Fruit fly (Drosophila melanogaster) whole organism, embryonic: ENCODE measurements around the gene lok.

Experiments
- Adf1 ChIP-seq: fragments of 200-800 bp; sonication (Bioruptor generic); IDR thresholded peaks from 2 replicates; pipeline ENCODE4 v1.3.6; 2022; ENCODE audit warnings: missing biosample characterization, missing genetic modification characterization
- Bdp1 ChIP-seq: fragments of 200-800 bp; sonication (Bioruptor generic); optimal IDR thresholded peaks from 3 replicates; lab custom pipeline; 2016; ENCODE audit warnings: missing biosample characterization, missing genetic modification characterization
- CG10366 ChIP-seq: fragments of 200-800 bp; sonication (Bioruptor generic); IDR thresholded peaks from 2 replicates; pipeline ENCODE4 v1.3.6; 2022; ENCODE audit warnings: missing biosample characterization, missing genetic modification characterization
- CG12744 ChIP-seq: fragments of 200-800 bp; sonication (Bioruptor generic); optimal IDR thresholded peaks from 2 replicates; lab custom pipeline; 2016; ENCODE audit warnings: missing biosample characterization, missing genetic modification characterization
- CG13287 ChIP-seq: fragments of 200-800 bp; sonication (Bioruptor generic); IDR thresholded peaks from 2 replicates; pipeline ENCODE4 v1.3.6; 2022; ENCODE audit warnings: missing biosample characterization, missing genetic modification characterization; ENCODE audit not compliant: partially characterized antibody
- CG13424 ChIP-seq: fragments of 200-800 bp; sonication (Bioruptor generic); optimal IDR thresholded peaks from 2 replicates; lab custom pipeline; 2019; ENCODE audit warnings: missing biosample characterization, mild to moderate bottlenecking, missing genetic modification characterization, moderate library complexity
- CG13624 ChIP-seq: fragments of 200-800 bp; sonication (Bioruptor generic); optimal IDR thresholded peaks from 2 replicates; lab custom pipeline; 2016; ENCODE audit warnings: missing biosample characterization, missing genetic modification characterization
- CG15011 ChIP-seq: fragments of 200-800 bp; sonication (Bioruptor generic); optimal IDR thresholded peaks from 3 replicates; lab custom pipeline; 2018; ENCODE audit warnings: missing biosample characterization, mild to moderate bottlenecking, missing genetic modification characterization
- CG15479 ChIP-seq: fragments of 200-800 bp; sonication (Bioruptor generic); optimal IDR thresholded peaks from 3 replicates; lab custom pipeline; 2019; ENCODE audit warnings: missing biosample characterization, mild to moderate bottlenecking, missing genetic modification characterization, moderate library complexity
- CG1603 ChIP-seq: fragments of 200-800 bp; sonication (Bioruptor generic); optimal IDR thresholded peaks from 2 replicates; lab custom pipeline; 2019; ENCODE audit warnings: missing biosample characterization, mild to moderate bottlenecking, missing genetic modification characterization, moderate library complexity
- CG17186 ChIP-seq: fragments of 200-800 bp; sonication (Bioruptor generic); optimal IDR thresholded peaks from 3 replicates; lab custom pipeline; 2017; ENCODE audit warnings: missing biosample characterization, missing genetic modification reagents, missing genetic modification characterization
- CG2120 ChIP-seq: fragments of 200-800 bp; sonication (Bioruptor generic); optimal IDR thresholded peaks from 3 replicates; lab custom pipeline; 2016; ENCODE audit warnings: missing biosample characterization, missing genetic modification characterization
- CG30403 ChIP-seq: fragments of 200-800 bp; sonication (Bioruptor generic); optimal IDR thresholded peaks from 3 replicates; lab custom pipeline; 2016; ENCODE audit warnings: missing biosample characterization, missing genetic modification characterization
- CG3281 ChIP-seq: fragments of 200-800 bp; sonication (Bioruptor generic); optimal IDR thresholded peaks from 3 replicates; lab custom pipeline; 2017; ENCODE audit warnings: missing biosample characterization, mild to moderate bottlenecking, missing genetic modification characterization
- CG34376 ChIP-seq: fragments of 200-800 bp; sonication (Bioruptor generic); optimal IDR thresholded peaks from 2 replicates; lab custom pipeline; 2018; ENCODE audit warnings: missing biosample characterization, mild to moderate bottlenecking, missing genetic modification characterization
- CG4360 ChIP-seq: fragments of 200-800 bp; sonication (Bioruptor generic); IDR thresholded peaks from 2 replicates; pipeline ENCODE4 v1.3.6; 2022; ENCODE audit warnings: missing biosample characterization, missing genetic modification characterization
- CG6683 ChIP-seq: fragments of 200-800 bp; sonication (Bioruptor generic); optimal IDR thresholded peaks from 2 replicates; lab custom pipeline; 2017; ENCODE audit warnings: missing biosample characterization, mild to moderate bottlenecking, missing genetic modification characterization, missing genetic modification reagents
- CG7928 ChIP-seq: fragments of 200-800 bp; sonication (Bioruptor generic); optimal IDR thresholded peaks from 2 replicates; lab custom pipeline; 2017; ENCODE audit warnings: missing biosample characterization, mild to moderate bottlenecking, missing genetic modification characterization
- CG8478 ChIP-seq: fragments of >200 bp; optimal IDR thresholded peaks from 2 replicates; lab custom pipeline; 2018
- CG8944 ChIP-seq: fragments of 200-800 bp; sonication (Bioruptor generic); optimal IDR thresholded peaks from 3 replicates; lab custom pipeline; 2016; ENCODE audit warnings: missing biosample characterization, missing genetic modification characterization
- CHES-1-like ChIP-seq: fragments of 200-800 bp; sonication (Bioruptor generic); optimal IDR thresholded peaks from 2 replicates; lab custom pipeline; 2016; ENCODE audit warnings: missing biosample characterization, missing genetic modification characterization
- CkIIα-i1 ChIP-seq: fragments of 200-800 bp; sonication (Bioruptor generic); IDR thresholded peaks from 2 replicates; pipeline ENCODE4 v1.3.6; 2022; ENCODE audit warnings: missing biosample characterization, missing genetic modification characterization
- ERR ChIP-seq: fragments of 200-800 bp; sonication (Bioruptor generic); optimal IDR thresholded peaks from 2 replicates; lab custom pipeline; 2016; ENCODE audit warnings: missing biosample characterization, missing genetic modification characterization
- Gug ChIP-seq: fragments of 200-800 bp; sonication (Bioruptor generic); IDR thresholded peaks from 4 replicates; pipeline ENCODE4 v1.3.6; 2022; ENCODE audit warnings: missing biosample characterization, missing genetic modification characterization
- MBD-R2 ChIP-seq: fragments of 200-800 bp; sonication (Bioruptor generic); IDR thresholded peaks from 2 replicates; pipeline ENCODE4 v1.3.6; 2022; ENCODE audit warnings: missing biosample characterization, missing genetic modification characterization
- MESR4 ChIP-seq: fragments of 200-800 bp; sonication (Bioruptor generic); optimal IDR thresholded peaks from 2 replicates; lab custom pipeline; 2018; ENCODE audit warnings: missing biosample characterization, mild to moderate bottlenecking, missing genetic modification characterization, moderate library complexity
- NC2β ChIP-seq: fragments of 200-800 bp; sonication (Bioruptor generic); optimal IDR thresholded peaks from 2 replicates; lab custom pipeline; 2016; ENCODE audit warnings: missing biosample characterization, missing genetic modification characterization
- Optix ChIP-seq: fragments of 200-800 bp; sonication (Bioruptor generic); IDR thresholded peaks from 3 replicates; pipeline ENCODE4 v1.3.6; 2022; ENCODE audit warnings: missing biosample characterization, missing genetic modification characterization
- PHDP ChIP-seq: fragments of 200-800 bp; sonication (Bioruptor generic); optimal IDR thresholded peaks from 3 replicates; lab custom pipeline; 2018; ENCODE audit warnings: missing biosample characterization, mild to moderate bottlenecking, missing genetic modification characterization, moderate library complexity
- Sox100B ChIP-seq: fragments of 200-800 bp; sonication (Bioruptor generic); optimal IDR thresholded peaks from 3 replicates; lab custom pipeline; 2018; ENCODE audit warnings: missing biosample characterization, mild to moderate bottlenecking, missing genetic modification characterization
- Spps ChIP-seq: fragments of 200-800 bp; sonication (Bioruptor generic); optimal IDR thresholded peaks from 2 replicates; lab custom pipeline; 2018; ENCODE audit warnings: missing biosample characterization, mild to moderate bottlenecking, missing genetic modification characterization
- Trl ChIP-seq, 3 experiments: fragments of >200 bp in 2 of 3; fragments of 200-800 bp in 1 of 3; sonication (Bioruptor generic) in 1 of 3; optimal IDR thresholded peaks; 2 replicates in 1 of 3; 3 replicates in 2 of 3; lab custom pipeline; 2016 to 2017; ENCODE audit warnings: missing biosample characterization in 1 of 3, missing genetic modification characterization in 1 of 3
- ato ChIP-seq: fragments of 200-800 bp; sonication (Bioruptor generic); IDR thresholded peaks from 2 replicates; pipeline ENCODE4 v1.3.6; 2022; ENCODE audit warnings: missing biosample characterization, missing genetic modification characterization; ENCODE audit not compliant: partially characterized antibody
- chm ChIP-seq: fragments of 200-800 bp; sonication (Bioruptor generic); IDR thresholded peaks from 2 replicates; pipeline ENCODE4 v1.3.6; 2022; ENCODE audit warnings: missing biosample characterization, missing genetic modification characterization
- ci ChIP-seq: fragments of 200-800 bp; sonication (Bioruptor generic); IDR thresholded peaks from 3 replicates; pipeline ENCODE4 v1.3.6; 2022; ENCODE audit warnings: missing biosample characterization, missing genetic modification characterization
- dm ChIP-seq: fragments of 200-800 bp; sonication (Bioruptor generic); optimal IDR thresholded peaks from 3 replicates; lab custom pipeline; 2016; ENCODE audit warnings: missing biosample characterization, missing genetic modification characterization
- dpn ChIP-seq, 2 experiments: fragments of 200-800 bp; sonication (Bioruptor generic); optimal IDR thresholded peaks; 3 replicates each; lab custom pipeline; 2016; ENCODE audit warnings: missing biosample characterization in 2 of 2, missing genetic modification characterization in 2 of 2
- fd3F ChIP-seq: fragments of 200-800 bp; sonication (Bioruptor generic); optimal IDR thresholded peaks from 2 replicates; lab custom pipeline; 2018; ENCODE audit warnings: missing biosample characterization, mild to moderate bottlenecking, missing genetic modification characterization, moderate library complexity
- gem ChIP-seq: fragments of 200-800 bp; sonication (Bioruptor generic); optimal IDR thresholded peaks from 2 replicates; lab custom pipeline; 2019; ENCODE audit warnings: missing biosample characterization, mild to moderate bottlenecking, missing genetic modification characterization, moderate library complexity
- inv ChIP-seq: fragments of 200-800 bp; sonication (Bioruptor generic); IDR thresholded peaks from 2 replicates; pipeline ENCODE4 v1.3.6; 2022; ENCODE audit warnings: missing biosample characterization, missing genetic modification characterization; ENCODE audit not compliant: partially characterized antibody
- jing ChIP-seq: fragments of 200-800 bp; sonication (Bioruptor generic); optimal IDR thresholded peaks from 2 replicates; lab custom pipeline; 2018; ENCODE audit warnings: missing biosample characterization, mild to moderate bottlenecking, missing genetic modification characterization
- lab ChIP-seq: fragments of 200-800 bp; sonication (Bioruptor generic); optimal IDR thresholded peaks from 3 replicates; lab custom pipeline; 2017; ENCODE audit warnings: missing biosample characterization, missing genetic modification characterization, mild to moderate bottlenecking, moderate library complexity, missing genetic modification reagents
- lmd ChIP-seq: fragments of 200-800 bp; sonication (Bioruptor generic); IDR thresholded peaks from 2 replicates; pipeline ENCODE4 v1.3.6; 2022; ENCODE audit warnings: missing biosample characterization, missing genetic modification characterization
- mirr ChIP-seq: fragments of 200-800 bp; sonication (Bioruptor generic); optimal IDR thresholded peaks from 3 replicates; lab custom pipeline; 2018; ENCODE audit warnings: missing biosample characterization, mild to moderate bottlenecking, missing genetic modification characterization
- nom ChIP-seq: fragments of 200-800 bp; sonication (Bioruptor generic); optimal IDR thresholded peaks from 2 replicates; lab custom pipeline; 2017; ENCODE audit warnings: missing biosample characterization, missing genetic modification characterization, mild to moderate bottlenecking, moderate library complexity, missing genetic modification reagents
- ranshi ChIP-seq: fragments of 200-800 bp; sonication (Bioruptor generic); IDR thresholded peaks from 2 replicates; pipeline ENCODE4 v1.3.6; 2022; ENCODE audit warnings: missing biosample characterization, missing genetic modification characterization
- ro ChIP-seq: fragments of 200-800 bp; sonication (Bioruptor generic); IDR thresholded peaks from 2 replicates; pipeline ENCODE4 v1.3.6; 2022; ENCODE audit warnings: missing biosample characterization, missing genetic modification characterization
- sob ChIP-seq: fragments of 200-800 bp; sonication (Bioruptor generic); IDR thresholded peaks from 2 replicates; pipeline ENCODE4 v1.3.6; 2022; ENCODE audit warnings: missing biosample characterization, missing genetic modification characterization
- unc-4 ChIP-seq: fragments of 200-800 bp; sonication (Bioruptor generic); IDR thresholded peaks from 2 replicates; pipeline ENCODE4 v1.3.6; 2022; ENCODE audit warnings: missing biosample characterization, missing genetic modification characterization; ENCODE audit not compliant: partially characterized antibody
- vfl ChIP-seq: fragments of 200-800 bp; sonication (Bioruptor generic); optimal IDR thresholded peaks from 2 replicates; lab custom pipeline; 2016; ENCODE audit warnings: missing biosample characterization, missing genetic modification characterization
- yki ChIP-seq: fragments of >200 bp; optimal IDR thresholded peaks from 3 replicates; lab custom pipeline; 2018

lok gene

DNA sequence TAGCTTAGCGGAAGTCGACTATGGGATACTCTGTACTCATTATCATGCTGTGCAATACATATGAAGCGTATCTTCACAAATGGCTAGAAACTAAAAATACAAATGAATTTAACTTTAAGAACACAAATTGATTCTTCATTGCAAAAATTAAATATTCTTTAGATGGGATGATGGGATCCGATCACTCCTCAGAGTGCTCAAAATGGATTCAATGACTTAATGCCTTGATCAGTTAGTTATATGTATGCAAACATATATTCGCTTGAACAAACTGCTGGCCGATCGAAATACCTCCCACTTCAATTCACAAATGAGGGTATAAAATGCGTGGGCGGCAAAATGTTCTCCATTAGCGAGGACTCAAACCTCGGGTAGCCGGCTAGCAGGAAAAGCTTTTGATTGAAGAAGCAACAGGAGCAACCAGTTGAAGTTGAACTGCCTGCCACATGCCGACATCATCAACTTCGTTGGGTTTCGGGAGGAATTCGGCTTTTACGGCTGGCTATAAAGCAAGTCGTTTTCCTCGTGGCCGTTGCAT, 33.8 kb upstream of the lok start, which contains the start of gene sNPF (continued):
- no peak for TF ChIP-seq unc-4 (GFP tag; lab: Robert Waterston, UW)
- TF ChIP-seq CG15011 = peak; percentile 37
- no peak for TF ChIP-seq ro
- no peak for TF ChIP-seq Trl (optimal IDR thresholded peaks at IDR 0.05; lab: Kevin White, UChicago)
- TF ChIP-seq Trl (GFP tag; optimal IDR thresholded peaks at IDR 0.05; lab: Kevin White, UChicago) = peak; percentile 41
- no peak for TF ChIP-seq CG4360 (GFP tag; lab: Robert Waterston, UW)
- no peak for TF ChIP-seq CkIIα-i1 (GFP tag; lab: Robert Waterston, UW)
- peak; percentile 71 for TF ChIP-seq CHES-1-like
- 0 out of 2 replicates have a peak, but pooled peaks have one; percentile 24 for TF ChIP-seq ranshi (GFP tag; lab: Robert Waterston, UW)
- no peak for TF ChIP-seq dm (GFP tag; lab: Kevin White, UChicago)
- TF ChIP-seq mirr (GFP tag; lab: Kevin White, UChicago) = no peak
- TF ChIP-seq gem = peak; percentile 68
- no peak for TF ChIP-seq chm (GFP tag; lab: Robert Waterston, UW)
- TF ChIP-seq inv (GFP tag; lab: Robert Waterston, UW) = no peak
- TF ChIP-seq lmd (GFP tag; lab: Robert Waterston, UW) = no peak; the same call in 1 of the 2 replicates
- peak; percentile 69 for TF ChIP-seq CG30403 (GFP tag; lab: Kevin White, UChicago)
- no peak for TF ChIP-seq vfl (GFP tag; lab: Kevin White, UChicago)
- TF ChIP-seq CG13424 (tag; lab: Kevin White, UChicago) = peak; percentile 63
- no peak for TF ChIP-seq CG1603
- TF ChIP-seq Bdp1 (GFP tag; lab: Kevin White, UChicago) = no peak
- peak; percentile 67 for TF ChIP-seq PHDP (tag; lab: Kevin White, UChicago)
- TF ChIP-seq ERR (GFP tag; lab: Kevin White, UChicago) = peak; percentile 52
- no peak for TF ChIP-seq jing (GFP tag; lab: Kevin White, UChicago)
- TF ChIP-seq ato = no peak
- TF ChIP-seq Spps = no peak
- TF ChIP-seq CG7928 (GFP tag; lab: Kevin White, UChicago) = no peak
- TF ChIP-seq CG10366 (GFP tag; lab: Robert Waterston, UW) = no peak
- no peak for TF ChIP-seq ci (GFP tag; lab: Robert Waterston, UW)
- peak; percentile 16 for TF ChIP-seq fd3F (GFP tag; lab: Kevin White, UChicago)
- TF ChIP-seq CG13624 = peak; percentile 74
- TF ChIP-seq yki = no peak
- peak; percentile 62 for TF ChIP-seq CG3281
- TF ChIP-seq NC2β (GFP tag; lab: Kevin White, UChicago) = no peak
- peak; percentile 87 for TF ChIP-seq CG2120
- TF ChIP-seq MESR4 (GFP tag; lab: Kevin White, UChicago) = no peak
- peak; percentile 38 for TF ChIP-seq Sox100B
- no peak for TF ChIP-seq Adf1 (GFP tag; lab: Robert Waterston, UW)
- TF ChIP-seq sob (GFP tag; lab: Robert Waterston, UW) = no peak
- TF ChIP-seq MBD-R2 = no peak
- no peak for TF ChIP-seq nom (GFP tag; lab: Kevin White, UChicago)
- no peak for TF ChIP-seq Gug (GFP tag; lab: Robert Waterston, UW)
- TF ChIP-seq Optix = no peak
- TF ChIP-seq CG13287 = no peak
- TF ChIP-seq CG15479 (GFP tag; lab: Kevin White, UChicago) = no peak
- TF ChIP-seq CG8944 (GFP tag; lab: Kevin White, UChicago) = peak; percentile 6
- no peak for TF ChIP-seq CG12744 (GFP tag; lab: Kevin White, UChicago)
- no peak for TF ChIP-seq CG6683 (GFP tag; lab: Kevin White, UChicago)
- peak; percentile 56 for TF ChIP-seq lab (GFP tag; lab: Kevin White, UChicago)
- no peak for TF ChIP-seq CG17186 (GFP tag; lab: Kevin White, UChicago)
- TF ChIP-seq dpn (GFP tag; optimal IDR thresholded peaks at IDR 0.05; lab: Kevin White, UChicago) = peak; percentile 47 to 50
- peak; percentile 28 for TF ChIP-seq CG34376 (GFP tag; lab: Kevin White, UChicago)
- no peak for TF ChIP-seq CG8478
